Worm (Caenorhabditis elegans) whole organism, L3 larva: Measurements from ENCODE around the gene adbp-1.

Experiments
- R02D3.7 ChIP-seq: fragments of 150-350 bp; optimal IDR thresholded peaks from 2 replicates; lab custom pipeline; 2014; ENCODE audit warnings: missing biosample characterization, missing genetic modification characterization
- ZK546.5 ChIP-seq: sonication (generic microtip); optimal IDR thresholded peaks from 2 replicates; lab custom pipeline; 2017; ENCODE audit warnings: missing biosample characterization, missing genetic modification characterization
- aly-2 ChIP-seq: fragments of 150-350 bp; optimal IDR thresholded peaks from 2 replicates; lab custom pipeline; 2014; ENCODE audit warnings: missing biosample characterization, missing genetic modification characterization
- ama-1 ChIP-seq: fragments of 150-350 bp; optimal IDR thresholded peaks from 2 replicates; lab custom pipeline; 2018
- ceh-16 ChIP-seq: sonication (generic microtip); optimal IDR thresholded peaks from 2 replicates; lab custom pipeline; 2017; ENCODE audit warnings: missing biosample characterization, missing genetic modification characterization
- ceh-28 ChIP-seq: fragments of 150-350 bp; optimal IDR thresholded peaks from 2 replicates; lab custom pipeline; 2014; ENCODE audit warnings: missing biosample characterization, missing genetic modification reagents, missing genetic modification characterization
- ceh-82 ChIP-seq: fragments of 150-350 bp; optimal IDR thresholded peaks from 2 replicates; lab custom pipeline; 2014; ENCODE audit warnings: missing biosample characterization, missing genetic modification characterization
- ceh-9 ChIP-seq: sonication (generic microtip); optimal IDR thresholded peaks from 2 replicates; lab custom pipeline; 2018; ENCODE audit warnings: missing biosample characterization, missing genetic modification characterization
- daf-12 ChIP-seq: fragments of 150-350 bp; optimal IDR thresholded peaks from 2 replicates; lab custom pipeline; 2014; ENCODE audit warnings: missing biosample characterization, missing genetic modification reagents, missing genetic modification characterization
- egl-27 ChIP-seq: sonication (generic microtip); optimal IDR thresholded peaks from 4 replicates; lab custom pipeline; 2017; ENCODE audit warnings: missing biosample characterization, missing genetic modification reagents, missing genetic modification characterization
- egl-5 ChIP-seq: fragments of 150-350 bp; optimal IDR thresholded peaks from 2 replicates; lab custom pipeline; 2017; ENCODE audit warnings: missing biosample characterization, missing genetic modification reagents, missing genetic modification characterization, inconsistent platforms
- elt-1 ChIP-seq: fragments of 150-350 bp; optimal IDR thresholded peaks from 2 replicates; lab custom pipeline; 2014; ENCODE audit warnings: missing biosample characterization, missing genetic modification characterization
- elt-2 ChIP-seq: sonication (generic microtip); optimal IDR thresholded peaks from 2 replicates; lab custom pipeline; 2016; ENCODE audit warnings: missing genetic modification reagents, mild to moderate bottlenecking, missing genetic modification characterization, missing compliant biosample characterization
- elt-3 ChIP-seq, 3 experiments: fragments of 150-350 bp in 1 of 3; sonication (generic microtip) in 2 of 3; optimal IDR thresholded peaks; 2 replicates in 2 of 3; 4 replicates in 1 of 3; lab custom pipeline; 2014 to 2017; ENCODE audit warnings: missing biosample characterization in 3 of 3, missing genetic modification characterization in 3 of 3
- eor-1 ChIP-seq, 2 experiments: fragments of 150-350 bp; optimal IDR thresholded peaks; 2 replicates each; lab custom pipeline; 2014 to 2018; ENCODE audit warnings: missing biosample characterization in 2 of 2, missing genetic modification characterization in 2 of 2
- fkh-10 ChIP-seq: sonication (generic microtip); optimal IDR thresholded peaks from 2 replicates; lab custom pipeline; 2017; ENCODE audit warnings: missing biosample characterization, missing genetic modification reagents, missing genetic modification characterization
- fkh-2 ChIP-seq: fragments of 150-350 bp; optimal IDR thresholded peaks from 2 replicates; lab custom pipeline; 2014; ENCODE audit warnings: missing biosample characterization, missing genetic modification reagents, missing genetic modification characterization
- fos-1 ChIP-seq: fragments of 150-350 bp; optimal IDR thresholded peaks from 2 replicates; lab custom pipeline; 2014; ENCODE audit warnings: missing biosample characterization, missing genetic modification characterization
- hmg-11 ChIP-seq: sonication (generic microtip); optimal IDR thresholded peaks from 2 replicates; lab custom pipeline; 2016; ENCODE audit warnings: missing genetic modification characterization, missing compliant biosample characterization
- jun-1 ChIP-seq: fragments of 150-350 bp; optimal IDR thresholded peaks from 2 replicates; lab custom pipeline; 2014; ENCODE audit warnings: missing biosample characterization, missing genetic modification reagents, missing genetic modification characterization
- lin-15B ChIP-seq: fragments of 150-350 bp; optimal IDR thresholded peaks from 2 replicates; lab custom pipeline; 2014; ENCODE audit warnings: missing biosample characterization, missing genetic modification characterization
- lin-39 ChIP-seq: fragments of 150-350 bp; optimal IDR thresholded peaks from 2 replicates; lab custom pipeline; 2018; ENCODE audit warnings: missing biosample characterization, missing genetic modification reagents, missing genetic modification characterization
- lsy-12 ChIP-seq: sonication (generic microtip); optimal IDR thresholded peaks from 2 replicates; lab custom pipeline; 2016; ENCODE audit warnings: mild to moderate bottlenecking, missing genetic modification characterization, missing compliant biosample characterization
- mdl-1 ChIP-seq: fragments of 150-350 bp; optimal IDR thresholded peaks from 2 replicates; lab custom pipeline; 2014; ENCODE audit warnings: missing biosample characterization, missing genetic modification characterization
- mml-1 ChIP-seq: fragments of 150-350 bp; sonication (generic microtip); optimal IDR thresholded peaks from 3 replicates; lab custom pipeline; 2014; ENCODE audit warnings: missing biosample characterization, missing genetic modification characterization
- nfya-1 ChIP-seq: sonication (generic microtip); optimal IDR thresholded peaks from 2 replicates; lab custom pipeline; 2017; ENCODE audit warnings: missing genetic modification characterization, mild to moderate bottlenecking, missing compliant biosample characterization, antibody characterized with exemption, moderate library complexity; ENCODE audit not compliant: insufficient read depth
- nhr-11 ChIP-seq: fragments of 150-350 bp; optimal IDR thresholded peaks from 2 replicates; lab custom pipeline; 2014; ENCODE audit warnings: missing biosample characterization, missing genetic modification characterization
- nhr-12 ChIP-seq: fragments of 150-350 bp; optimal IDR thresholded peaks from 2 replicates; lab custom pipeline; 2014; ENCODE audit warnings: missing biosample characterization, missing genetic modification characterization
- nhr-23 ChIP-seq: fragments of 150-350 bp; optimal IDR thresholded peaks from 2 replicates; lab custom pipeline; 2014; ENCODE audit warnings: missing biosample characterization, missing genetic modification reagents, missing genetic modification characterization
- nhr-237 ChIP-seq: fragments of 150-350 bp; optimal IDR thresholded peaks from 2 replicates; lab custom pipeline; 2014; ENCODE audit warnings: missing biosample characterization, missing genetic modification characterization
- nhr-25 ChIP-seq: sonication (generic microtip); optimal IDR thresholded peaks from 2 replicates; lab custom pipeline; 2017; ENCODE audit warnings: missing biosample characterization, missing genetic modification characterization
- nhr-28 ChIP-seq: fragments of 150-350 bp; optimal IDR thresholded peaks from 2 replicates; lab custom pipeline; 2014; ENCODE audit warnings: missing biosample characterization, missing genetic modification characterization
- nhr-43 ChIP-seq: sonication (generic microtip); optimal IDR thresholded peaks from 2 replicates; lab custom pipeline; 2016; ENCODE audit warnings: mild to moderate bottlenecking, missing genetic modification characterization, missing compliant biosample characterization; ENCODE audit not compliant: poor library complexity, severe bottlenecking
- nhr-67 ChIP-seq: fragments of 150-350 bp; optimal IDR thresholded peaks from 2 replicates; lab custom pipeline; 2014; ENCODE audit warnings: missing biosample characterization, missing genetic modification characterization
- nhr-76 ChIP-seq: fragments of 150-350 bp; sonication (generic microtip); optimal IDR thresholded peaks from 5 replicates; lab custom pipeline; 2014; ENCODE audit warnings: missing biosample characterization, missing genetic modification characterization
- nhr-77 ChIP-seq: fragments of 150-350 bp; optimal IDR thresholded peaks from 2 replicates; lab custom pipeline; 2014; ENCODE audit warnings: missing biosample characterization, missing genetic modification characterization
- pha-4 ChIP-seq: fragments of 150-350 bp; optimal IDR thresholded peaks from 2 replicates; lab custom pipeline; 2014; ENCODE audit warnings: missing biosample characterization, missing genetic modification reagents, missing genetic modification characterization
- pqm-1 ChIP-seq: fragments of 150-350 bp; optimal IDR thresholded peaks from 2 replicates; lab custom pipeline; 2017; ENCODE audit warnings: missing biosample characterization, missing genetic modification characterization, inconsistent platforms
- sea-2 ChIP-seq: fragments of 150-350 bp; sonication (generic microtip); optimal IDR thresholded peaks from 4 replicates; lab custom pipeline; 2014; ENCODE audit warnings: missing biosample characterization, missing genetic modification reagents, missing genetic modification characterization
- skn-1 ChIP-seq: fragments of 150-350 bp; optimal IDR thresholded peaks from 2 replicates; lab custom pipeline; 2014; ENCODE audit warnings: missing biosample characterization, missing genetic modification characterization
- snpc-4 ChIP-seq: fragments of 150-350 bp; optimal IDR thresholded peaks from 2 replicates; lab custom pipeline; 2014; ENCODE audit warnings: missing biosample characterization, missing genetic modification characterization
- tbx-2 ChIP-seq: sonication (generic microtip); optimal IDR thresholded peaks from 2 replicates; lab custom pipeline; 2016; ENCODE audit warnings: mild to moderate bottlenecking, missing genetic modification characterization, missing compliant biosample characterization
- unc-39 ChIP-seq: sonication (generic microtip); optimal IDR thresholded peaks from 4 replicates; lab custom pipeline; 2017; ENCODE audit warnings: missing biosample characterization, missing genetic modification characterization
- unc-62 ChIP-seq: fragments of 150-350 bp; sonication (generic microtip); optimal IDR thresholded peaks from 4 replicates; lab custom pipeline; 2014; ENCODE audit warnings: missing biosample characterization, missing genetic modification reagents, missing genetic modification characterization
- zag-1 ChIP-seq: fragments of 150-350 bp; optimal IDR thresholded peaks from 2 replicates; lab custom pipeline; 2014; ENCODE audit warnings: missing biosample characterization, missing genetic modification characterization
- ztf-11 ChIP-seq: fragments of 150-350 bp; optimal IDR thresholded peaks from 2 replicates; lab custom pipeline; 2014; ENCODE audit warnings: missing biosample characterization, missing genetic modification characterization
- ztf-4 ChIP-seq: fragments of 150-350 bp; optimal IDR thresholded peaks from 2 replicates; lab custom pipeline; 2014; ENCODE audit warnings: missing biosample characterization, missing genetic modification characterization

Gene adbp-1

DNA sequence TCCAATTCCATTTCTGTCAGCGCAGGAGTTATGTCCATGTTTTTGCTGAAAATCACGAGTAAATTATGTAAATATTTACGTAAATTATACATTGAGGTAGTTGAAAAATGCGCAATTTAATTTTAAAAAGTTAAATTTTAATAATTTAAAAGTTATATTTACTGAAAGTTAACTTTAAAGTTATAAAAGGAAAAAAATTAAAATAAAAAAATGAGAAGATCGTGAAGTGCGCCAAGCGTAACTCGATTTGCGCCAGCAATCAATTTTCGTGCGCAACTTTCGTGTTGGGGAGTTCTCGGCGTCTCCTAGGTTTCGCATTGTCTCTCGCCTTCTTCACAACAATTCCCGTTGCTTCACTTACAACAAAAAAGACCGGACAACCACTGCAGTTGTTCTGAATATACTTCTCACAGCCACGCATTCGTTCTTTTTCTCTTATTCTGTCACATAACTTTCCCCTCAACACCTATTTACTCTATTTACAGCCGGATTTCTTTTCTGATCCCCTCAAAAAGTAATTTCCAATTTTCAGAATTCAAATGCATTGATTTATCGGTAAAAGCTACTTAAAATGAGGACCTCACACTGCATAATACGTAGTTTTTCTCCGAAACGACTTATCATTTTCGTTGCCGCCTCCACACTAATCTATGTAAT is 29.7 kb downstream of the adbp-1 start, which contains the start of the genes metl-1 and W02B12.11:
TSS of gene metl-1 (minus strand) at position 51 of the 657 bp plus-strand sequence.
TSS of gene W02B12.11 (plus strand) at position 337 of the 657 bp plus-strand sequence.
- TF ChIP-seq ceh-28 (tag; lab: Kevin White, UChicago) = peak; percentile 63
- TF ChIP-seq R02D3.7 (tag; lab: Kevin White, UChicago) = peak; percentile 81
- TF ChIP-seq aly-2 (tag; lab: Kevin White, UChicago) = no peak
- TF ChIP-seq pqm-1 = peak; percentile 26
- TF ChIP-seq nfya-1 (tag; lab: Kevin White, UChicago) = no peak
- peak; percentile 58 for TF ChIP-seq ceh-82 (tag; lab: Kevin White, UChicago)
- peak; percentile 59 for TF ChIP-seq elt-2 (tag; lab: Kevin White, UChicago)
- TF ChIP-seq ZK546.5 (tag; lab: Kevin White, UChicago) = no peak
- no peak for TF ChIP-seq nhr-12 (tag; lab: Kevin White, UChicago)
- no peak for TF ChIP-seq zag-1 (tag; lab: Kevin White, UChicago)
- no peak for TF ChIP-seq unc-62 (GFP tag; lab: Kevin White, UChicago)
- TF ChIP-seq nhr-237 (tag; lab: Kevin White, UChicago) = no peak
- no peak for TF ChIP-seq fkh-10 (GFP tag; lab: Kevin White, UChicago)
- TF ChIP-seq snpc-4 (tag; lab: Kevin White, UChicago) = no peak
- TF ChIP-seq nhr-43 (tag; lab: Kevin White, UChicago) = peak; percentile 86
- no peak for TF ChIP-seq ceh-16 (tag; lab: Kevin White, UChicago)
- peak; percentile 44 for TF ChIP-seq skn-1 (tag; lab: Kevin White, UChicago)
- no peak for TF ChIP-seq sea-2 (GFP tag; lab: Kevin White, UChicago)
- no peak for TF ChIP-seq nhr-67 (tag; lab: Kevin White, UChicago)
- TF ChIP-seq nhr-76 (tag; lab: Kevin White, UChicago) = no peak
- TF ChIP-seq egl-27 (tag; lab: Kevin White, UChicago) = no peak
- no peak for TF ChIP-seq eor-1 (tag; optimal IDR thresholded peaks at IDR 0.05; lab: Kevin White, UChicago)
- TF ChIP-seq ztf-11 (tag; lab: Kevin White, UChicago) = no peak
- peak; percentile 62 for TF ChIP-seq jun-1 (tag; lab: Kevin White, UChicago)
- TF ChIP-seq ama-1 = no peak
- peak; percentile 69 for TF ChIP-seq lin-15B (tag; lab: Kevin White, UChicago)
- no peak for TF ChIP-seq mdl-1 (tag; lab: Kevin White, UChicago)
- TF ChIP-seq unc-39 (tag; lab: Kevin White, UChicago) = no peak
- no peak for TF ChIP-seq daf-12 (tag; lab: Kevin White, UChicago)
- no peak for TF ChIP-seq mml-1 (tag; lab: Kevin White, UChicago)
- no peak for TF ChIP-seq ceh-9 (tag; lab: Kevin White, UChicago)
- peak; percentile 40 for TF ChIP-seq lin-39 (tag; lab: Kevin White, UChicago)
- TF ChIP-seq nhr-25 (tag; lab: Kevin White, UChicago) = peak; percentile 60
- peak; percentile 11 for TF ChIP-seq elt-1
- no peak for TF ChIP-seq elt-3 (tag; optimal IDR thresholded peaks at IDR 0.05; lab: Kevin White, UChicago)
- TF ChIP-seq pha-4 = no peak
- no peak for TF ChIP-seq nhr-11 (tag; lab: Kevin White, UChicago)
- peak; percentile 10 for TF ChIP-seq nhr-77 (tag; lab: Kevin White, UChicago)
- peak; percentile 36 for TF ChIP-seq egl-5 (tag; lab: Kevin White, UChicago)
- no peak for TF ChIP-seq ztf-4
- no peak for TF ChIP-seq nhr-28
- peak; percentile 83 for TF ChIP-seq hmg-11 (tag; lab: Kevin White, UChicago)
- peak; percentile 95 for TF ChIP-seq nhr-23 (tag; lab: Kevin White, UChicago)
- no peak for TF ChIP-seq fkh-2 (tag; lab: Kevin White, UChicago)
- no peak for TF ChIP-seq fos-1 (tag; lab: Kevin White, UChicago)
- TF ChIP-seq lsy-12 (tag; lab: Kevin White, UChicago) = peak; percentile 65
- peak; percentile 80 for TF ChIP-seq tbx-2
- TF ChIP-seq, all 47 proteins: peak for 18
